Worm (Caenorhabditis elegans): ENCODE results near the gene F36H5.18.

DNA sequence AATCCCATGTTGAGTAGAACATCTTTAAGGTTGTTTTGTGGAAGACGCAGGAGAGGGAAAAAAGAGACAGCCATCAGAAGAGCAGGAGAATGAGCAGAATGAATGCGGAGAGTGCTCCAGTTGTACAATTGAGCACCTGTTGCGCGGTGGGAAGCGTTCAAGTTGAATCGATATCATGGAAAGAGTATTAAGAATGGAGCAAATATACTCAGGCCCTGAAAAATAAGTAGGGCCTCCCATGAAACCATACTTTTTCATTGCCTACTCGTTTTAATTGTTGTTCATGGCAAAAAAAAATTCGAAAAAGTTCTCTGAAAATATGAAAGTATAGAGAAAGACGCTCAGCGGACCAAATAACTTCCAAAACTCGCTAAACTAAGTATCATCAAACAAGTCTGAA is 40.5 kb upstream of the F36H5.18 start, which contains the start of gene fbxb-48:
- no peak for TF ChIP-seq odd-2 (tag; optimal IDR thresholded peaks at IDR 0.05)
- TF ChIP-seq ceh-22 (tag; optimal IDR thresholded peaks at IDR 0.05), result no peak
- no peak for TF ChIP-seq ceh-2 (tag; optimal IDR thresholded peaks at IDR 0.05)
- no peak for TF ChIP-seq elt-2 (tag; optimal IDR thresholded peaks at IDR 0.05)
- TF ChIP-seq ama-1 (optimal IDR thresholded peaks at IDR 0.05), result no peak

Measured in whole organism, late embryonic.